Fruit fly (Drosophila melanogaster): ENCODE results near the gene CG16952.

CG16952 gene

dm6 chrX:15867863-15868262 is 2.1 kb upstream of the CG16952 start, which contains the start of gene Gapdh2 (continued):
- TF ChIP-seq CG13424 (tag; optimal IDR thresholded peaks at IDR 0.05): peak; percentile 100
- peak; percentile 99 for TF ChIP-seq HLH3B (GFP tag; IDR thresholded peaks at IDR 0.05)
- TF ChIP-seq CG31388 (GFP tag; optimal IDR thresholded peaks at IDR 0.05): peak; percentile 96
- peak; percentile 96 for TF ChIP-seq pros (GFP tag; optimal IDR thresholded peaks at IDR 0.05)
- peak; percentile 96 for TF ChIP-seq wek (GFP tag; optimal IDR thresholded peaks at IDR 0.05)
- peak; percentile 97 for TF ChIP-seq CG1647 (GFP tag; optimal IDR thresholded peaks at IDR 0.05)
- no peak for TF ChIP-seq CG1832 (GFP tag; optimal IDR thresholded peaks at IDR 0.05)
- TF ChIP-seq CG12769 (tag; optimal IDR thresholded peaks at IDR 0.05): peak; percentile 99
- peak; percentile 98 for TF ChIP-seq Camta (GFP tag; optimal IDR thresholded peaks at IDR 0.05)
- TF ChIP-seq CG4282 (GFP tag; optimal IDR thresholded peaks at IDR 0.05): peak; percentile 86
- peak; percentile 100 for TF ChIP-seq Fer3 (tag; optimal IDR thresholded peaks at IDR 0.05)
- peak; percentile 65 for TF ChIP-seq Sry-δ (GFP tag; optimal IDR thresholded peaks at IDR 0.05)
- peak; percentile 99 for TF ChIP-seq CG3847 (GFP tag; IDR thresholded peaks at IDR 0.05)
- no peak for TF ChIP-seq h (optimal IDR thresholded peaks at IDR 0.05)
- peak; percentile 99 for TF ChIP-seq nerfin-1 (tag; optimal IDR thresholded peaks at IDR 0.05)
- peak; percentile 98 for TF ChIP-seq pho (GFP tag; optimal IDR thresholded peaks at IDR 0.05)
- TF ChIP-seq Mad (GFP tag; optimal IDR thresholded peaks at IDR 0.05): peak; percentile 97
- no peak; the same call in 1 of the 2 replicates for TF ChIP-seq dati (GFP tag; IDR thresholded peaks at IDR 0.05)
- peak; percentile 99 for TF ChIP-seq Asciz (GFP tag; optimal IDR thresholded peaks at IDR 0.05)
- peak; percentile 100 for TF ChIP-seq CG4328 (GFP tag; optimal IDR thresholded peaks at IDR 0.05)
- TF ChIP-seq CG10321 (GFP tag; IDR thresholded peaks at IDR 0.05): peak; percentile 90
- TF ChIP-seq chif (GFP tag; optimal IDR thresholded peaks at IDR 0.05): peak; percentile 95 to 96
- TF ChIP-seq Dfd (GFP tag; optimal IDR thresholded peaks at IDR 0.05): peak in 1 of 2 experiments; percentile 10
- peak; percentile 92 for TF ChIP-seq Nf-YB (GFP tag; optimal IDR thresholded peaks at IDR 0.05)
- TF ChIP-seq run (tag; optimal IDR thresholded peaks at IDR 0.05): peak; percentile 100
- TF ChIP-seq CG18476 (GFP tag; optimal IDR thresholded peaks at IDR 0.05): peak; percentile 99
- TF ChIP-seq ewg (GFP tag; optimal IDR thresholded peaks at IDR 0.05): peak; percentile 97
- TF ChIP-seq so (GFP tag; IDR thresholded peaks at IDR 0.05): peak; percentile 100
- peak; percentile 88 for TF ChIP-seq pfk (GFP tag; optimal IDR thresholded peaks at IDR 0.05)
- TF ChIP-seq da (GFP tag; optimal IDR thresholded peaks at IDR 0.05): peak; percentile 89
- TF ChIP-seq CG5180 (GFP tag; optimal IDR thresholded peaks at IDR 0.05): peak; percentile 95
- peak; percentile 99 for TF ChIP-seq Xrp1 (GFP tag; IDR thresholded peaks at IDR 0.05)
- peak; percentile 99 for TF ChIP-seq CG12104 (GFP tag; optimal IDR thresholded peaks at IDR 0.05)
- TF ChIP-seq CTCF (GFP tag; optimal IDR thresholded peaks at IDR 0.05): peak; percentile 81
- peak; percentile 95 for TF ChIP-seq jing (GFP tag; optimal IDR thresholded peaks at IDR 0.05)
- TF ChIP-seq tgo (GFP tag; IDR thresholded peaks at IDR 0.05): peak; percentile 99
- TF ChIP-seq gsb (GFP tag; IDR thresholded peaks at IDR 0.05): peak; percentile 99
- TF ChIP-seq gem (tag; optimal IDR thresholded peaks at IDR 0.05): peak; percentile 99
- peak; percentile 97 for TF ChIP-seq CG31224 (GFP tag; IDR thresholded peaks at IDR 0.05)
- peak; percentile 99 for TF ChIP-seq CG8388 (GFP tag; optimal IDR thresholded peaks at IDR 0.05)
- peak; percentile 95 for TF ChIP-seq slp2 (GFP tag; optimal IDR thresholded peaks at IDR 0.05)
- TF ChIP-seq twi (tag; optimal IDR thresholded peaks at IDR 0.05): peak; percentile 96
- peak; percentile 87 for TF ChIP-seq CG3995 (GFP tag; optimal IDR thresholded peaks at IDR 0.05)
- TF ChIP-seq CG18599 (GFP tag; optimal IDR thresholded peaks at IDR 0.05): peak; percentile 100
- peak; percentile 98 for TF ChIP-seq MTF-1 (GFP tag; optimal IDR thresholded peaks at IDR 0.05; ENCODE audit: borderline replicate concordance)
- TF ChIP-seq CG12391 (tag; optimal IDR thresholded peaks at IDR 0.05): peak; percentile 99
- TF ChIP-seq Ravus (GFP tag; IDR thresholded peaks at IDR 0.05): peak; percentile 97
- peak; percentile 98 for TF ChIP-seq Mrtf (GFP tag; IDR thresholded peaks at IDR 0.05)
- peak; percentile 97; the same call in 1 of the 2 replicates for TF ChIP-seq ham (GFP tag; IDR thresholded peaks at IDR 0.05)
- TF ChIP-seq CG15601 (tag; optimal IDR thresholded peaks at IDR 0.05): peak; percentile 99
- TF ChIP-seq bigmax (GFP tag; optimal IDR thresholded peaks at IDR 0.05): peak; percentile 82

Data from whole organism, embryonic.